Fruit fly (Drosophila melanogaster) whole organism, wandering third instar larva: Measurements from ENCODE around the gene dmrt11E.

ENCODE experiments used
- Abd-B ChIP-seq: fragments of >200 bp; optimal IDR thresholded peaks from 2 replicates; lab custom pipeline; 2017; ENCODE audit warnings: missing biosample characterization, missing genetic modification characterization
- CG32264 ChIP-seq: fragments of 200-800 bp; sonication (Bioruptor generic); optimal IDR thresholded peaks from 2 replicates; lab custom pipeline; 2016; ENCODE audit warnings: missing biosample characterization, missing genetic modification characterization
- CG9705 ChIP-seq: fragments of 200-800 bp; sonication (Bioruptor generic); optimal IDR thresholded peaks from 2 replicates; lab custom pipeline; 2018; ENCODE audit warnings: missing biosample characterization, mild to moderate bottlenecking, missing genetic modification characterization
- CrebA ChIP-seq: fragments of 200-800 bp; sonication (Bioruptor generic); optimal IDR thresholded peaks from 2 replicates; lab custom pipeline; 2016; ENCODE audit warnings: missing biosample characterization, mild to moderate bottlenecking, missing genetic modification characterization, borderline replicate concordance
- Dfd ChIP-seq: fragments of >200 bp; optimal IDR thresholded peaks from 2 replicates; lab custom pipeline; 2017; ENCODE audit warnings: missing biosample characterization, missing genetic modification characterization
- Dif ChIP-seq: fragments of 200-275, 200-300 bp; sonication (Bioruptor generic); optimal IDR thresholded peaks from 2 replicates; lab custom pipeline; 2018; ENCODE audit warnings: missing biosample characterization, missing genetic modification characterization; ENCODE audit not compliant: partially characterized antibody
- GATAd ChIP-seq: sonication (Bioruptor generic); optimal IDR thresholded peaks from 2 replicates; lab custom pipeline; 2016; ENCODE audit warnings: missing biosample characterization, missing genetic modification characterization
- HLH106 ChIP-seq: fragments of 200-800 bp; optimal IDR thresholded peaks from 3 replicates; lab custom pipeline; 2019; ENCODE audit warnings: missing biosample characterization, mild to moderate bottlenecking, missing genetic modification characterization, moderate library complexity
- Hnf4 ChIP-seq: fragments of 200-800 bp; sonication (Bioruptor generic); optimal IDR thresholded peaks from 2 replicates; lab custom pipeline; 2016; ENCODE audit warnings: missing biosample characterization, mild to moderate bottlenecking, missing genetic modification characterization
- Hr78 ChIP-seq: fragments of >200 bp; optimal IDR thresholded peaks from 2 replicates; lab custom pipeline; 2017; ENCODE audit warnings: missing biosample characterization, missing genetic modification characterization
- Hr83 ChIP-seq: fragments of 200-300 bp; sonication (Bioruptor generic); optimal IDR thresholded peaks from 2 replicates; lab custom pipeline; 2016; ENCODE audit warnings: missing biosample characterization, mild to moderate bottlenecking, missing genetic modification characterization, moderate library complexity; ENCODE audit not compliant: poor library complexity, severe bottlenecking
- Jra ChIP-seq: sonication (Bioruptor generic); optimal IDR thresholded peaks from 2 replicates; lab custom pipeline; 2016; ENCODE audit warnings: missing biosample characterization, missing genetic modification characterization
- Mio ChIP-seq: sonication (Bioruptor generic); optimal IDR thresholded peaks from 2 replicates; lab custom pipeline; 2016; ENCODE audit warnings: missing biosample characterization, missing genetic modification characterization
- Myc ChIP-seq: fragments of >200 bp; optimal IDR thresholded peaks from 2 replicates; lab custom pipeline; 2017
- N ChIP-seq: fragments of >200 bp; optimal IDR thresholded peaks from 2 replicates; lab custom pipeline; 2018; ENCODE audit warnings: missing biosample characterization, missing external identifiers, missing genetic modification characterization
- OdsH ChIP-seq: fragments of 200-800 bp; sonication (Bioruptor generic); optimal IDR thresholded peaks from 2 replicates; lab custom pipeline; 2016; ENCODE audit warnings: missing biosample characterization, mild to moderate bottlenecking, missing genetic modification characterization
- Rel ChIP-seq, 2 experiments: fragments of 200-800 bp; sonication (Bioruptor generic) in 1 of 2; optimal IDR thresholded peaks; 2 replicates in 1 of 2; 3 replicates in 1 of 2; lab custom pipeline; 2016 to 2019; ENCODE audit warnings: mild to moderate bottlenecking in 2 of 2, missing biosample characterization in 2 of 2, missing genetic modification characterization in 2 of 2, moderate library complexity in 1 of 2
- Sp1 ChIP-seq: fragments of 200-800 bp; sonication (Bioruptor generic); optimal IDR thresholded peaks from 3 replicates; lab custom pipeline; 2019; ENCODE audit warnings: missing biosample characterization, mild to moderate bottlenecking, missing genetic modification characterization, moderate library complexity
- Vsx2 ChIP-seq: fragments of 200-300, 225-300 bp; sonication (Bioruptor generic); optimal IDR thresholded peaks from 2 replicates; lab custom pipeline; 2018; ENCODE audit warnings: missing biosample characterization, missing genetic modification characterization; ENCODE audit not compliant: partially characterized antibody
- br ChIP-seq: fragments of 200-800 bp; sonication (Bioruptor generic); optimal IDR thresholded peaks from 2 replicates; lab custom pipeline; 2016; ENCODE audit warnings: missing biosample characterization, missing genetic modification characterization
- brk ChIP-seq: fragments of 200-800 bp; sonication (Bioruptor generic); optimal IDR thresholded peaks from 2 replicates; lab custom pipeline; 2016; ENCODE audit warnings: missing biosample characterization, mild to moderate bottlenecking, missing genetic modification characterization
- dl ChIP-seq, 2 experiments: fragments of 175-275, 200-275 bp in 1 of 2; fragments of 200-275 bp in 1 of 2; sonication (Bioruptor generic); optimal IDR thresholded peaks; lab custom pipeline; 2018; ENCODE audit warnings: mild to moderate bottlenecking in 2 of 2, missing biosample characterization in 2 of 2, missing genetic modification characterization in 2 of 2, moderate library complexity in 2 of 2; ENCODE audit not compliant: partially characterized antibody in 2 of 2, insufficient read depth in 1 of 2
- dmrt93B ChIP-seq: fragments of 200-800 bp; sonication (Bioruptor generic); optimal IDR thresholded peaks from 2 replicates; lab custom pipeline; 2018; ENCODE audit warnings: missing biosample characterization, mild to moderate bottlenecking, missing genetic modification characterization
- dsf ChIP-seq: sonication (Bioruptor generic); optimal IDR thresholded peaks from 2 replicates; lab custom pipeline; 2016; ENCODE audit warnings: missing biosample characterization, missing genetic modification characterization, borderline replicate concordance
- ey ChIP-seq: fragments of 200-800 bp; sonication (Bioruptor generic); optimal IDR thresholded peaks from 2 replicates; lab custom pipeline; 2016; ENCODE audit warnings: missing biosample characterization, missing genetic modification characterization
- foxo ChIP-seq, 2 experiments: fragments of 200-800 bp; sonication (Bioruptor generic); optimal IDR thresholded peaks; 2 replicates in 1 of 2; 3 replicates in 1 of 2; lab custom pipeline; 2016 to 2017; ENCODE audit warnings: missing biosample characterization in 2 of 2, missing genetic modification characterization in 2 of 2
- fru ChIP-seq: fragments of 200-800 bp; sonication (Bioruptor generic); optimal IDR thresholded peaks from 3 replicates; lab custom pipeline; 2016; ENCODE audit warnings: missing biosample characterization, mild to moderate bottlenecking, missing genetic modification characterization
- h ChIP-seq: fragments of 200-800 bp; sonication (Bioruptor generic); optimal IDR thresholded peaks from 3 replicates; lab custom pipeline; 2016; ENCODE audit warnings: missing biosample characterization, mild to moderate bottlenecking, missing genetic modification characterization
- jim ChIP-seq: fragments of 175-275, 200-325 bp; sonication (Bioruptor generic); optimal IDR thresholded peaks from 2 replicates; lab custom pipeline; 2016; ENCODE audit warnings: missing biosample characterization, mild to moderate bottlenecking, missing genetic modification characterization
- lola ChIP-seq: fragments of >200 bp; optimal IDR thresholded peaks from 2 replicates; lab custom pipeline; 2017; ENCODE audit warnings: missing biosample characterization, missing genetic modification characterization
- pan ChIP-seq: fragments of >200 bp; optimal IDR thresholded peaks from 2 replicates; lab custom pipeline; 2017
- psq ChIP-seq: fragments of 200-800 bp; sonication (Bioruptor generic); optimal IDR thresholded peaks from 3 replicates; lab custom pipeline; 2017; ENCODE audit warnings: missing biosample characterization, mild to moderate bottlenecking, missing genetic modification characterization, moderate library complexity
- rgr ChIP-seq: fragments of 200-800 bp; sonication (Bioruptor generic); optimal IDR thresholded peaks from 3 replicates; lab custom pipeline; 2016; ENCODE audit warnings: missing biosample characterization, mild to moderate bottlenecking, missing genetic modification characterization
- sage ChIP-seq: fragments of 200-800 bp; sonication (Bioruptor generic); optimal IDR thresholded peaks from 2 replicates; lab custom pipeline; 2016; ENCODE audit warnings: missing biosample characterization, mild to moderate bottlenecking, missing genetic modification characterization
- sv ChIP-seq: fragments of 200-800 bp; sonication (Bioruptor generic); optimal IDR thresholded peaks from 3 replicates; lab custom pipeline; 2016; ENCODE audit warnings: missing biosample characterization, missing genetic modification characterization
- tai ChIP-seq: sonication (Bioruptor generic); optimal IDR thresholded peaks from 2 replicates; lab custom pipeline; 2016; ENCODE audit warnings: missing biosample characterization, missing genetic modification characterization
- usp ChIP-seq: fragments of >200 bp; optimal IDR thresholded peaks from 2 replicates; lab custom pipeline; 2017; ENCODE audit warnings: missing biosample characterization, missing genetic modification characterization
- woc ChIP-seq: sonication (Bioruptor generic); optimal IDR thresholded peaks from 2 replicates; lab custom pipeline; 2016; ENCODE audit warnings: missing biosample characterization, mild to moderate bottlenecking, missing genetic modification characterization

Gene dmrt11E

DNA sequence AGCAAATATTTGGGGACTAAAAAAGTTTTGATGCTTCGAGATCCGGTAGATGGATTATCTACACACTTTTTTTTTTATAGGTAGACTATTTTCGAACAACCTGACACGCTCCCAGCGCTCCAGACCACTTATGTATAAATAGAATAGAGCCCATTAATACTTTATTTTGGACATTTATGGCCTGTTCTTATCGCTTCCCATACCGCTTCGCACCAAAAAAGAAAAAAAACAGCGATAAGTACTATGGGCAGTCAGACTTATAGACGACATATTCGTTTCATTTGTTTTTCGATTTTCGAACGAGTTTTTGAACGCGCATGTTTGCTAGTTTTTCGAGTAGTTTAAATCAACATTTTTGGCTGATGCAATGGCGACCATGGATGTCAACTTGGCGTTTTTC is 29.6 kb downstream of the dmrt11E start:
- TF ChIP-seq ey: no peak
- no peak for TF ChIP-seq Abd-B (GFP tag; lab: Kevin White, UChicago)
- TF ChIP-seq OdsH (GFP tag; lab: Kevin White, UChicago): no peak
- no peak for TF ChIP-seq Dfd
- no peak for TF ChIP-seq Mio (GFP tag; lab: Kevin White, UChicago)
- no peak for TF ChIP-seq Myc (lab: Kevin White, UChicago)
- TF ChIP-seq dl (GFP tag; optimal IDR thresholded peaks at IDR 0.05; lab: Kevin White, UChicago; ENCODE audit: insufficient read depth in 1 of 2, partially characterized antibody in 2 of 2): no peak
- no peak for TF ChIP-seq psq (GFP tag; lab: Kevin White, UChicago)
- no peak for TF ChIP-seq Hr83
- no peak for TF ChIP-seq sv (GFP tag; lab: Kevin White, UChicago)
- TF ChIP-seq dsf: no peak
- TF ChIP-seq HLH106 (tag; lab: Kevin White, UChicago): no peak
- no peak for TF ChIP-seq Hr78 (GFP tag; lab: Kevin White, UChicago)
- no peak for TF ChIP-seq brk
- no peak for TF ChIP-seq br (GFP tag; lab: Kevin White, UChicago)
- no peak for TF ChIP-seq foxo (GFP tag; optimal IDR thresholded peaks at IDR 0.05; lab: Kevin White, UChicago)
- TF ChIP-seq Hnf4 (GFP tag; lab: Kevin White, UChicago): no peak
- no peak for TF ChIP-seq Vsx2 (GFP tag; lab: Kevin White, UChicago)
- TF ChIP-seq lola (GFP tag; lab: Kevin White, UChicago): no peak

- TF ChIP-seq fru (GFP tag; lab: Kevin White, UChicago): no peak
- TF ChIP-seq Myc (lab: Kevin White, UChicago): peak; percentile 32
Observed at dm6 chrX:13401245-13401644, 33.3 kb downstream of the dmrt11E start.

DNA sequence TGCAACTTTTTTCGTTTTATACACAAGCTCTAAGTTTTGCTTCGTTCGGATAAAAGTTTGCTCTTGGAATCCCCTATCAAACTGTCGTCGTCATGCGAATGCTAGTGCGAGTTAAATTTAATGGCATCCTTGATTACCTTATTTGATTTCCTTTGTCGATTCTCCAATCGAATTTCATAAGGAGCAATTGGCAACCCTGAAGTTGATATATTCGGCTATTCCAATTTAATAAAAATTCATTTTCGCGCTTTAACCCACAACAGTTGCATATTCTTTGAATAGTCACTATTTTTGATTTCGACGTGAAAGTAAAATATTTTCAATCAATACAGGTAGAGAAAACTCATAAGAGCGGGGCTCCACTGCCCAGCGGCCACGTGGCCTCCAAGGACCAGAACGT is 34.8 kb downstream of the dmrt11E start, which contains the start of gene CG12725:
CG12725 (minus strand) TSS at position 101 of the 400 bp plus-strand sequence.
- TF ChIP-seq OdsH (GFP tag; lab: Kevin White, UChicago) (no peak), CrebA (no peak), Rel (GFP tag; optimal IDR thresholded peaks at IDR 0.05; lab: Kevin White, UChicago) (no peak), Rel (tag; optimal IDR thresholded peaks at IDR 0.05; lab: Kevin White, UChicago) (no peak), dmrt93B (GFP tag; lab: Kevin White, UChicago) (no peak), sv (GFP tag; lab: Kevin White, UChicago) (no peak), sage (GFP tag; lab: Kevin White, UChicago) (no peak), Dif (GFP tag; lab: Kevin White, UChicago) (no peak), lola (GFP tag; lab: Kevin White, UChicago) (no peak), HLH106 (tag; lab: Kevin White, UChicago) (no peak), N (GFP tag; lab: Kevin White, UChicago) (no peak), Mio (GFP tag; lab: Kevin White, UChicago) (no peak), Abd-B (GFP tag; lab: Kevin White, UChicago) (no peak), Sp1 (GFP tag; lab: Kevin White, UChicago) (no peak), GATAd (GFP tag; lab: Kevin White, UChicago) (no peak)

DNA sequence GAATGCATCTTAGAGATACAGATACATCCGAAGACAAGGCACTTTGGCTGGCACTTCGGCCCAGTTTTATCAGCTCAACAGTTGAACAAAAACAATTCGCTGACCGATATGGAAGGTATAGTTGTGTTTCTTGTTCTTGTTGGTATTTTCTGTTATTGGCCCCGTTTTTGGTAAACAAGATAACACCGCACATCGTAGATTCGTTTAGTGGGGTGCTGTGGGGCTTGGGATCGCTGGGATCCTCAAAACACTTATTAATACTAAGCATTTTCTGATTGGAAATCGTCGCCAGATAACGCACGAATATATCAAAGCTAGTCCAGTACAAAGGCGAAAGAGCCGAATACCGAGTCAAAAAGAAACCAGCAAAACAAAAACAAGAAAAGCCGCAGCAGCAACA is 35.6 kb downstream of the dmrt11E start:
- TF ChIP-seq foxo (GFP tag; optimal IDR thresholded peaks at IDR 0.05; lab: Kevin White, UChicago) (no peak), ey (no peak), CrebA (peak; percentile 46)
- TF ChIP-seq, all 38 proteins: peak for 1

DNA sequence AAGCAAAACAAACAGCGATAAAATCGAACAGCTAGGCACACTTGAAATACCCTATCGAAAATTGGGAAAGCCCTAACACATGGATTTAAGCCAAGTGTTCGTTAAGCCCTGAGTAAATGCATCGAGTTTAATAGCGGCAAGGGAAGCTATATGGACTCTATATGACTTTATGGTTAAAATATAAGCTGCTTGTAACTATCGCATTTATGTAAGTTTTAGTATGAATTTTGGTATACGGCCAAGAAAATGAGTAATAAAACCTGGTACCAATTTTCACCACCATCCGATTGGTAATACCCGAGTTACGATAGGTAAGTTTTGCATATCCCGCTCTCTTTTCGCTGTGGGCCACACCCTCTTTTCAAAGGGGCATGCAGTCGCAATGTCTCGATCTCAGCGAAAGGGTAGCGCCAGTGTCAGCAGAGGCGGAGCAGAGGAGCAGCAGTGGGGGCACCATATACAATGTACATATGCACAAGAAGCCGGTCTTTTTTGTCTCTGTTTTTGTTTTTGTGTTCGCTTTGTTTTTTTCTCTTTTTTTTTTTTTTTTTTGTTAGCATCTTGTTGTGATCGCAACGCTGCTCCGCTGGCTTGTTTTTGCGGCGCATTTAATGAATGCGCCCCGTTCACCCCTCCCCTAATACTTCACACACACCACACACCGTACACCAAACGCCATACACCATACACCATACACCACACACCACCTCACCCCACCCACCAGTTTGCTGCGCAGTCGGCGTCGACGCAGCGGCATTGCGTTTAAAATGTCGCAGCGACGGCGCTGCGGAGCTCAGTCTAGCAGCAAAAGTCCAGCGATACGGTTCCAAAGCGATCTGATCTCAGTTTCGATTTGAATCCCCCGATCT is 36.2 kb downstream of the dmrt11E start, which contains the start of gene GstT4:
GstT4 (plus strand) TSS at position 788 of the 869 bp plus-strand sequence.
- no peak for TF ChIP-seq CrebA
- no peak for TF ChIP-seq CG9705 (GFP tag; lab: Kevin White, UChicago)
- TF ChIP-seq Dif (GFP tag; lab: Kevin White, UChicago): no peak
- TF ChIP-seq Vsx2 (GFP tag; lab: Kevin White, UChicago): no peak
- TF ChIP-seq Rel (GFP tag; optimal IDR thresholded peaks at IDR 0.05; lab: Kevin White, UChicago): peak; percentile 97
- peak; percentile 88 for TF ChIP-seq Rel (tag; optimal IDR thresholded peaks at IDR 0.05; lab: Kevin White, UChicago)
- no peak for TF ChIP-seq tai (GFP tag; lab: Kevin White, UChicago)
- TF ChIP-seq rgr (GFP tag; lab: Kevin White, UChicago): peak; percentile 76
- TF ChIP-seq jim (GFP tag; lab: Kevin White, UChicago): peak; percentile 98
- peak; percentile 42 for TF ChIP-seq sv (GFP tag; lab: Kevin White, UChicago)
- TF ChIP-seq foxo (GFP tag; optimal IDR thresholded peaks at IDR 0.05; lab: Kevin White, UChicago): peak; percentile 12 to 80
- TF ChIP-seq dsf: no peak
- TF ChIP-seq h (GFP tag; lab: Kevin White, UChicago): peak; percentile 86
- peak; percentile 67 for TF ChIP-seq Jra (GFP tag; lab: Kevin White, UChicago)
- TF ChIP-seq dl (GFP tag; optimal IDR thresholded peaks at IDR 0.05; lab: Kevin White, UChicago; ENCODE audit: insufficient read depth in 1 of 2, partially characterized antibody in 2 of 2): no peak
- TF ChIP-seq br (GFP tag; lab: Kevin White, UChicago): peak; percentile 87
- no peak for TF ChIP-seq pan (lab: Kevin White, UChicago)
- no peak for TF ChIP-seq GATAd (GFP tag; lab: Kevin White, UChicago)
- TF ChIP-seq psq (GFP tag; lab: Kevin White, UChicago): peak; percentile 97
- TF ChIP-seq usp (GFP tag; lab: Kevin White, UChicago): no peak
- TF ChIP-seq N (GFP tag; lab: Kevin White, UChicago): no peak
- TF ChIP-seq CG32264 (GFP tag; lab: Kevin White, UChicago): no peak
- peak; percentile 95 for TF ChIP-seq woc (GFP tag; lab: Kevin White, UChicago)
